Fruit fly (Drosophila melanogaster) whole organism, embryonic: ENCODE data around the gene Msh6.

Experiments
- Abd-B ChIP-seq: fragments of 200-800 bp; sonication (Bioruptor generic); optimal IDR thresholded peaks from 2 replicates; lab custom pipeline; 2018; ENCODE audit warnings: missing biosample characterization, mild to moderate bottlenecking, missing genetic modification characterization, moderate library complexity
- BEAF-32 ChIP-seq: fragments of 200-800 bp; sonication (Bioruptor generic); optimal IDR thresholded peaks from 3 replicates; lab custom pipeline; 2017; ENCODE audit warnings: missing biosample characterization, missing genetic modification characterization, mild to moderate bottlenecking, moderate library complexity, missing genetic modification reagents
- CG10959 ChIP-seq: fragments of 200-800 bp; sonication (Bioruptor generic); IDR thresholded peaks from 2 replicates; pipeline ENCODE4 v1.3.6; 2022; ENCODE audit warnings: missing biosample characterization, missing genetic modification characterization
- CG12155 ChIP-seq: fragments of 200-800 bp; sonication (Bioruptor generic); optimal IDR thresholded peaks from 3 replicates; lab custom pipeline; 2016; ENCODE audit warnings: missing biosample characterization, missing genetic modification characterization
- CG14965 ChIP-seq: fragments of 200-800 bp; sonication (Bioruptor generic); optimal IDR thresholded peaks from 2 replicates; lab custom pipeline; 2016; ENCODE audit warnings: missing biosample characterization, missing genetic modification characterization, borderline replicate concordance
- CG15479 ChIP-seq: fragments of 200-800 bp; sonication (Bioruptor generic); optimal IDR thresholded peaks from 3 replicates; lab custom pipeline; 2019; ENCODE audit warnings: missing biosample characterization, mild to moderate bottlenecking, missing genetic modification characterization, moderate library complexity
- CG16779 ChIP-seq: fragments of 200-800 bp; sonication (Bioruptor generic); IDR thresholded peaks from 2 replicates; pipeline ENCODE4 v1.3.6; 2022; ENCODE audit warnings: missing biosample characterization, missing genetic modification characterization
- CG17829 ChIP-seq: fragments of 200-800 bp; optimal IDR thresholded peaks from 2 replicates; lab custom pipeline; 2019; ENCODE audit warnings: missing biosample characterization, mild to moderate bottlenecking, missing genetic modification characterization, moderate library complexity
- CG1832 ChIP-seq: fragments of 200-800 bp; sonication (Bioruptor generic); optimal IDR thresholded peaks from 2 replicates; lab custom pipeline; 2017; ENCODE audit warnings: missing biosample characterization, mild to moderate bottlenecking, missing genetic modification characterization, inconsistent platforms
- CG18476 ChIP-seq: fragments of 200-800 bp; sonication (Bioruptor generic); optimal IDR thresholded peaks from 2 replicates; lab custom pipeline; 2016; ENCODE audit warnings: missing biosample characterization, mild to moderate bottlenecking, missing genetic modification characterization
- CG2129 ChIP-seq: fragments of 200-800 bp; sonication (Bioruptor generic); IDR thresholded peaks from 2 replicates; pipeline ENCODE4 v1.3.6; 2022; ENCODE audit warnings: missing biosample characterization, missing genetic modification characterization; ENCODE audit not compliant: partially characterized antibody
- CG4424 ChIP-seq: fragments of 200-800 bp; sonication (Bioruptor generic); optimal IDR thresholded peaks from 3 replicates; lab custom pipeline; 2016; ENCODE audit warnings: missing biosample characterization, missing genetic modification characterization
- CG5245 ChIP-seq: fragments of 200-800 bp; sonication (Bioruptor generic); optimal IDR thresholded peaks from 3 replicates; lab custom pipeline; 2016; ENCODE audit warnings: missing biosample characterization, missing genetic modification characterization
- CG6854 ChIP-seq: fragments of 200-800 bp; sonication (Bioruptor generic); optimal IDR thresholded peaks from 3 replicates; lab custom pipeline; 2017; ENCODE audit warnings: missing biosample characterization, mild to moderate bottlenecking, missing genetic modification characterization
- CG7928 ChIP-seq: fragments of 200-800 bp; sonication (Bioruptor generic); optimal IDR thresholded peaks from 2 replicates; lab custom pipeline; 2017; ENCODE audit warnings: missing biosample characterization, mild to moderate bottlenecking, missing genetic modification characterization
- CG7987 ChIP-seq: fragments of 200-800 bp; sonication (Bioruptor generic); optimal IDR thresholded peaks from 2 replicates; lab custom pipeline; 2018; ENCODE audit warnings: missing biosample characterization, mild to moderate bottlenecking, missing genetic modification characterization, moderate library complexity
- CkIIα-i1 ChIP-seq: fragments of 200-800 bp; sonication (Bioruptor generic); IDR thresholded peaks from 2 replicates; pipeline ENCODE4 v1.3.6; 2022; ENCODE audit warnings: missing biosample characterization, missing genetic modification characterization
- D19B ChIP-seq: fragments of 200-800 bp; sonication (Bioruptor generic); optimal IDR thresholded peaks from 2 replicates; lab custom pipeline; 2017; ENCODE audit warnings: missing biosample characterization, mild to moderate bottlenecking, missing genetic modification characterization
- Dfd ChIP-seq, 2 experiments: fragments of >200 bp; optimal IDR thresholded peaks; 2 replicates each; lab custom pipeline; 2017; ENCODE audit warnings: missing biosample characterization in 2 of 2, missing genetic modification characterization in 2 of 2
- Eip74EF ChIP-seq, 2 experiments: fragments of 200-800 bp in 1 of 2; fragments of >200 bp in 1 of 2; sonication (Bioruptor generic) in 1 of 2; optimal IDR thresholded peaks; 2 replicates each; lab custom pipeline; 2017 to 2019; ENCODE audit warnings: missing biosample characterization in 2 of 2, missing genetic modification characterization in 2 of 2, mild to moderate bottlenecking in 1 of 2, moderate library complexity in 1 of 2
- HHEX ChIP-seq: fragments of 200-800 bp; sonication (Bioruptor generic); optimal IDR thresholded peaks from 3 replicates; lab custom pipeline; 2017; ENCODE audit warnings: missing biosample characterization, mild to moderate bottlenecking, missing genetic modification characterization, missing genetic modification reagents
- HLH3B ChIP-seq: fragments of 200-800 bp; sonication (Bioruptor generic); IDR thresholded peaks from 2 replicates; pipeline ENCODE4 v1.3.6; 2022; ENCODE audit warnings: missing biosample characterization, missing genetic modification characterization
- Lhr ChIP-seq: fragments of 200-800 bp; sonication (Bioruptor generic); optimal IDR thresholded peaks from 3 replicates; lab custom pipeline; 2017; ENCODE audit warnings: mild to moderate bottlenecking, missing biosample characterization, missing genetic modification reagents, missing genetic modification characterization
- Scr ChIP-seq: fragments of 200-800 bp; sonication (Bioruptor generic); IDR thresholded peaks from 2 replicates; pipeline ENCODE4 v1.3.6; 2022; ENCODE audit warnings: missing biosample characterization, missing genetic modification characterization; ENCODE audit not compliant: partially characterized antibody
- Sox102F ChIP-seq: fragments of 200-800 bp; sonication (Bioruptor generic); optimal IDR thresholded peaks from 2 replicates; lab custom pipeline; 2018; ENCODE audit warnings: missing biosample characterization, mild to moderate bottlenecking, missing genetic modification characterization, moderate library complexity
- Xrp1 ChIP-seq: fragments of 200-800 bp; sonication (Bioruptor generic); IDR thresholded peaks from 2 replicates; pipeline ENCODE4 v1.3.6; 2022; ENCODE audit warnings: missing biosample characterization, missing genetic modification characterization
- abd-A ChIP-seq: fragments of 200-800 bp; sonication (Bioruptor generic); optimal IDR thresholded peaks from 3 replicates; lab custom pipeline; 2019; ENCODE audit warnings: missing biosample characterization, mild to moderate bottlenecking, missing genetic modification characterization, moderate library complexity
- cas ChIP-seq: fragments of 200-800 bp; sonication (Bioruptor generic); IDR thresholded peaks from 2 replicates; pipeline ENCODE4 v1.3.6; 2022; ENCODE audit warnings: missing biosample characterization, missing genetic modification characterization
- dpn ChIP-seq, 2 experiments: fragments of 200-800 bp; sonication (Bioruptor generic); optimal IDR thresholded peaks; 3 replicates each; lab custom pipeline; 2016; ENCODE audit warnings: missing biosample characterization in 2 of 2, missing genetic modification characterization in 2 of 2
- fd96Cb ChIP-seq: fragments of 200-800 bp; sonication (Bioruptor generic); optimal IDR thresholded peaks from 2 replicates; lab custom pipeline; 2018; ENCODE audit warnings: missing biosample characterization, mild to moderate bottlenecking, missing genetic modification characterization, moderate library complexity
- fu2 ChIP-seq: fragments of 200-800 bp; sonication (Bioruptor generic); optimal IDR thresholded peaks from 2 replicates; lab custom pipeline; 2016; ENCODE audit warnings: missing biosample characterization, missing genetic modification characterization
- gcm ChIP-seq: fragments of 200-800 bp; sonication (Bioruptor generic); optimal IDR thresholded peaks from 2 replicates; lab custom pipeline; 2019; ENCODE audit warnings: missing biosample characterization, mild to moderate bottlenecking, missing genetic modification characterization, moderate library complexity
- grau ChIP-seq: fragments of 200-800 bp; optimal IDR thresholded peaks from 3 replicates; lab custom pipeline; 2019; ENCODE audit warnings: missing biosample characterization, mild to moderate bottlenecking, missing genetic modification characterization, moderate library complexity
- hb ChIP-seq: fragments of 200-800 bp; sonication (Bioruptor generic); IDR thresholded peaks from 3 replicates; pipeline ENCODE4 v1.3.6; 2022; ENCODE audit warnings: missing biosample characterization, missing genetic modification characterization; ENCODE audit not compliant: partially characterized antibody
- inv ChIP-seq: fragments of 200-800 bp; sonication (Bioruptor generic); IDR thresholded peaks from 2 replicates; pipeline ENCODE4 v1.3.6; 2022; ENCODE audit warnings: missing biosample characterization, missing genetic modification characterization; ENCODE audit not compliant: partially characterized antibody
- lola ChIP-seq, 3 experiments: fragments of >200 bp in 2 of 3; fragments of 200-800 bp in 1 of 3; sonication (Bioruptor generic) in 1 of 3; optimal IDR thresholded peaks; 2 replicates each; lab custom pipeline; 2017 to 2019; ENCODE audit warnings: missing biosample characterization in 3 of 3, missing genetic modification characterization in 3 of 3, mild to moderate bottlenecking in 1 of 3, moderate library complexity in 1 of 3
- nerfin-2 ChIP-seq: fragments of 200-800 bp; sonication (Bioruptor generic); IDR thresholded peaks from 2 replicates; pipeline ENCODE4 v1.3.6; 2022; ENCODE audit warnings: missing biosample characterization, missing genetic modification characterization; ENCODE audit not compliant: partially characterized antibody
- nmo ChIP-seq: fragments of 200-800 bp; sonication (Bioruptor generic); optimal IDR thresholded peaks from 2 replicates; lab custom pipeline; 2018; ENCODE audit warnings: missing biosample characterization, mild to moderate bottlenecking, missing genetic modification characterization, moderate library complexity
- peb ChIP-seq: fragments of 200-800 bp; sonication (Bioruptor generic); IDR thresholded peaks from 2 replicates; pipeline ENCODE4 v1.3.6; 2022; ENCODE audit warnings: missing biosample characterization, missing genetic modification characterization
- pita ChIP-seq: fragments of 200-800 bp; sonication (Bioruptor generic); optimal IDR thresholded peaks from 2 replicates; lab custom pipeline; 2017; ENCODE audit warnings: missing biosample characterization, mild to moderate bottlenecking, missing genetic modification characterization
- pzg ChIP-seq: fragments of 200-800 bp; sonication (Bioruptor generic); optimal IDR thresholded peaks from 3 replicates; lab custom pipeline; 2018; ENCODE audit warnings: missing biosample characterization, mild to moderate bottlenecking, missing genetic modification characterization, moderate library complexity
- ranshi ChIP-seq: fragments of 200-800 bp; sonication (Bioruptor generic); IDR thresholded peaks from 2 replicates; pipeline ENCODE4 v1.3.6; 2022; ENCODE audit warnings: missing biosample characterization, missing genetic modification characterization
- slbo ChIP-seq: fragments of 200-800 bp; sonication (Bioruptor generic); IDR thresholded peaks from 2 replicates; pipeline ENCODE4 v1.3.6; 2022; ENCODE audit warnings: missing biosample characterization, missing genetic modification characterization
- sob ChIP-seq: fragments of 200-800 bp; sonication (Bioruptor generic); IDR thresholded peaks from 2 replicates; pipeline ENCODE4 v1.3.6; 2022; ENCODE audit warnings: missing biosample characterization, missing genetic modification characterization
- sqz ChIP-seq: fragments of 200-800 bp; sonication (Bioruptor generic); optimal IDR thresholded peaks from 3 replicates; lab custom pipeline; 2018; ENCODE audit warnings: missing biosample characterization, mild to moderate bottlenecking, missing genetic modification characterization
- ssp ChIP-seq: fragments of 200-800 bp; sonication (Bioruptor generic); IDR thresholded peaks from 2 replicates; pipeline ENCODE4 v1.3.6; 2022; ENCODE audit warnings: missing biosample characterization, missing genetic modification characterization
- tup ChIP-seq: fragments of 200-800 bp; sonication (Bioruptor generic); optimal IDR thresholded peaks from 2 replicates; lab custom pipeline; 2016; ENCODE audit warnings: missing biosample characterization, mild to moderate bottlenecking, missing genetic modification characterization, moderate library complexity
- twi ChIP-seq: fragments of 200-800 bp; optimal IDR thresholded peaks from 2 replicates; lab custom pipeline; 2019; ENCODE audit warnings: missing biosample characterization, mild to moderate bottlenecking, missing genetic modification characterization, moderate library complexity

Msh6 gene

DNA sequence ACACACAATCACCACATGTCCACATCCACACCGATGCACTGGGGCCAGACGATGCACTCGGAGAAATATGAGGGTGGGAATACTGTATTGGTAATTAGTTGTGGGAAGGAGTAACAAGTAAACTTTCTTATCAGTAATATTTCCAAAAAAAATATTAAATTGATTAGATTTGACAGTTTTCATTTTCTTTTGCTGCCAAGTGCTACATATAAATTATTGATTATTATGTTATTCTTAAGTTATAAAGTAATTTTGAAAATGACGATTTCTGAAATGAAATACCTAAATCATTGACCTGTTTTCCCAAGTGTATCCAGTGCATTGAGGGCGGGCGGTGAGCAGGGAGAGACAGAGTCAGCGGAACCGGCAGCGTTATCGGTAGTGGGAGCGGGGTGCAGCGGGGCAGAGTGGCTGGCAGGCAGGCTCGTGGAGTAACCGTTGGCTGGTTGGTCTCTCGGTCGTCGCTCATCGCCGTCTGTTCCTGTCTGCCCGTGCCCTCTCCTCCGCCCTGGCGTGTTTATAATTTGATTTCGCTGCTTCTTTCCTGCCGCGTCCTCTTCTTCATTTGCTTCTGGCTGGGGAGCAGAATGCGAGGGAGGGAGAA lies 50.5 kb downstream of the Msh6 start (continued):
- TF ChIP-seq D19B (GFP tag; lab: Kevin White, UChicago) (no peak), CG15479 (GFP tag; lab: Kevin White, UChicago) (no peak), ranshi (GFP tag; lab: Robert Waterston, UW) (no peak), CkIIα-i1 (GFP tag; lab: Robert Waterston, UW) (no peak), abd-A (tag; lab: Kevin White, UChicago) (no peak), ssp (GFP tag; lab: Robert Waterston, UW) (0 out of 2 replicates have a peak, but pooled peaks have one; percentile 16), Xrp1 (GFP tag; lab: Robert Waterston, UW) (peak; percentile 68; the same call in 1 of the 2 replicates), CG4424 (GFP tag; lab: Kevin White, UChicago) (peak; percentile 62), CG16779 (GFP tag; lab: Robert Waterston, UW) (no peak), hb (GFP tag; lab: Robert Waterston, UW) (no peak), nerfin-2 (no peak), Eip74EF (GFP tag; optimal IDR thresholded peaks at IDR 0.05; lab: Kevin White, UChicago) (no peak), fd96Cb (tag; lab: Kevin White, UChicago) (peak; percentile 65), Scr (no peak), sqz (GFP tag; lab: Kevin White, UChicago) (peak; percentile 11), Sox102F (GFP tag; lab: Kevin White, UChicago) (peak; percentile 63), twi (tag; lab: Kevin White, UChicago) (peak; percentile 20), CG6854 (GFP tag; lab: Kevin White, UChicago) (no peak), lola (GFP tag; optimal IDR thresholded peaks at IDR 0.05; lab: Kevin White, UChicago) (peak in 1 of 3 experiments; percentile 80), CG7928 (no peak), tup (GFP tag; lab: Kevin White, UChicago) (no peak), fu2 (GFP tag; lab: Kevin White, UChicago) (no peak), Dfd (GFP tag; optimal IDR thresholded peaks at IDR 0.05; lab: Kevin White, UChicago) (no peak), CG17829 (tag; lab: Kevin White, UChicago) (peak; percentile 76), CG5245 (GFP tag; lab: Kevin White, UChicago) (peak; percentile 28), CG14965 (no peak), inv (GFP tag; lab: Robert Waterston, UW) (no peak), pita (GFP tag; lab: Kevin White, UChicago) (no peak), peb (GFP tag; lab: Robert Waterston, UW) (no peak), CG7987 (no peak), CG10959 (GFP tag; lab: Robert Waterston, UW) (0 out of 2 replicates have a peak, but pooled peaks have one; percentile 7), CG2129 (no peak), dpn (GFP tag; optimal IDR thresholded peaks at IDR 0.05; lab: Kevin White, UChicago) (peak in 1 of 2 experiments; percentile 9), gcm (GFP tag; lab: Kevin White, UChicago) (no peak), Abd-B (GFP tag; lab: Kevin White, UChicago) (no peak), HLH3B (GFP tag; lab: Robert Waterston, UW) (peak; percentile 28; the same call in 1 of the 2 replicates), HHEX (no peak), pzg (GFP tag; lab: Kevin White, UChicago) (no peak), cas (GFP tag; lab: Robert Waterston, UW) (no peak), CG12155 (GFP tag; lab: Kevin White, UChicago) (peak; percentile 25), slbo (GFP tag; lab: Robert Waterston, UW) (no peak), CG18476 (GFP tag; lab: Kevin White, UChicago) (peak; percentile 11), nmo (GFP tag; lab: Kevin White, UChicago) (peak; percentile 80), sob (no peak), grau (tag; lab: Kevin White, UChicago) (peak; percentile 49), CG1832 (GFP tag; lab: Kevin White, UChicago) (peak; percentile 25), BEAF-32 (GFP tag; lab: Kevin White, UChicago) (no peak), Lhr (GFP tag; lab: Kevin White, UChicago) (no peak)
